Fruit fly (Drosophila melanogaster) Kc167 (cell line): Measurements from ENCODE around the gene Prosbeta3.

Experiments used
- Myc ChIP-seq: fragments of >200 bp; optimal IDR thresholded peaks from 2 replicates; lab custom pipeline; 2017; ENCODE audit warnings: missing external identifiers
- h ChIP-seq: fragments of >200 bp; optimal IDR thresholded peaks from 3 replicates; lab custom pipeline; 2018; ENCODE audit warnings: missing external identifiers
- psq ChIP-seq: fragments of >200 bp; optimal IDR thresholded peaks from 2 replicates; lab custom pipeline; 2017; ENCODE audit warnings: missing external identifiers

DNA sequence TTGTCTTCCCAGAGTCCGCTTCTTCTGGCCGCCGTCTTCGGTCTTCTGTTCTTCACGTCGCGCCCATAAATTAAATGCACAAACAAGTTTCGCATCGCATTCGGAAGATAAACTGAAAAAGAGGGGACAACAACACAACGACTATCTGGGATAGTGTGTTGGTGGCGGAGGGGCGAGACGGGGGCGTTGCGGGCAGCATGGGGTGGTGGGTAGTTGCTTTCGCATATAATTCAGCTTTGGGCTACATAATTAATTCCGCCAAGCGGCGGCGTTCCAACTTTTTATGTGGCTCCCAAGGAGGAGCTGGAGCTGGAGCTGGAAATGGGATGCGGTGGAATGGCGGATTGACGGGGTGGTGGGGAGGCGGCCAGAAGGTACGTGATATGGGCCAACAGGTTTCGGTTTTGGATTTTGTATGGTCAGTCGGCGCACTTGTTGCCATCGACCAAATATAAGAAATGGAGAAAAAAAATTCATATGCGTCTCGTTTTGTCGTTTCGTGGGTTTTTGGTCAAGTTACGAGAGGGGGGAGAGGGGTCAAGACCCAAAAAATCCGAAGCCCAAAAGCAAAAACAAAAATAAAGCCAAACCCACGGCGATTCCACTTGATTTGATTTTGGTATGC lies 36.6 kb downstream of the Prosbeta3 start:
- TF ChIP-seq h (lab: Kevin White, UChicago) (no peak), Myc (lab: Kevin White, UChicago) (no peak), psq (no peak)
